Worm (Caenorhabditis elegans) whole organism, L4 larva: ENCODE results near the gene F53E10.1.

Experiments used
- Y105C5A.15 ChIP-seq: fragments of 200-800 bp; sonication (Bioruptor generic); IDR thresholded peaks from 2 replicates; pipeline ENCODE4 v1.3.6; 2022; ENCODE audit warnings: missing genetic modification characterization, missing compliant biosample characterization
- Y5F2A.4 ChIP-seq: fragments of 200-800 bp; sonication (Bioruptor generic); optimal IDR thresholded peaks from 2 replicates; lab custom pipeline; 2018; ENCODE audit warnings: mild to moderate bottlenecking, missing genetic modification characterization, missing compliant biosample characterization
- arid-1 ChIP-seq: fragments of 200-800 bp; sonication (Bioruptor generic); conservative IDR thresholded peaks from 2 replicates; pipeline ENCODE4 v1.3.6; 2022; ENCODE audit warnings: missing genetic modification reagents, missing genetic modification characterization, missing compliant biosample characterization
- attf-4 ChIP-seq: sonication (generic microtip); optimal IDR thresholded peaks from 3 replicates; lab custom pipeline; 2017; ENCODE audit warnings: missing biosample characterization, missing genetic modification characterization
- ctbp-1 ChIP-seq: fragments of 200-800 bp; sonication (Bioruptor generic); IDR thresholded peaks from 2 replicates; pipeline ENCODE4 v1.3.6; 2022; ENCODE audit warnings: missing genetic modification reagents, missing genetic modification characterization, missing compliant biosample characterization
- daf-19 ChIP-seq: fragments of 200-800 bp; sonication (Bioruptor generic); conservative IDR thresholded peaks from 2 replicates; pipeline ENCODE4 v1.3.6; 2022; ENCODE audit warnings: missing genetic modification characterization, missing compliant biosample characterization
- daf-8 ChIP-seq: fragments of 200-800 bp; sonication (Bioruptor generic); IDR thresholded peaks from 2 replicates; pipeline ENCODE4 v1.3.6; 2022; ENCODE audit warnings: missing genetic modification characterization, missing compliant biosample characterization
- dmd-8 ChIP-seq: fragments of 200-800 bp; sonication (Bioruptor generic); IDR thresholded peaks from 2 replicates; pipeline ENCODE4 v1.3.6; 2022; ENCODE audit warnings: missing genetic modification characterization, missing compliant biosample characterization
- dpl-1 ChIP-seq: fragments of 150-350 bp; optimal IDR thresholded peaks from 2 replicates; lab custom pipeline; 2014; ENCODE audit warnings: missing biosample characterization, missing genetic modification reagents, missing genetic modification characterization
- duxl-1 ChIP-seq: sonication (generic microtip); optimal IDR thresholded peaks from 2 replicates; lab custom pipeline; 2016; ENCODE audit warnings: mild to moderate bottlenecking, missing genetic modification characterization, moderate library complexity, missing compliant biosample characterization; ENCODE audit not compliant: poor library complexity
- egl-43 ChIP-seq: fragments of 200-800 bp; sonication (Bioruptor generic); IDR thresholded peaks from 2 replicates; pipeline ENCODE4 v1.3.6; 2022; ENCODE audit warnings: missing genetic modification reagents, missing genetic modification characterization, missing compliant biosample characterization
- fkh-10 ChIP-seq: fragments of 150-350 bp; optimal IDR thresholded peaks from 2 replicates; lab custom pipeline; 2014; ENCODE audit warnings: missing biosample characterization, missing genetic modification reagents, missing genetic modification characterization
- hif-1 ChIP-seq, 2 experiments: sonication (generic microtip); optimal IDR thresholded peaks; 2 replicates each; lab custom pipeline; 2016 to 2017; ENCODE audit warnings: missing compliant biosample characterization in 2 of 2, missing genetic modification characterization in 2 of 2, missing genetic modification reagents in 2 of 2, missing genotype in 2 of 2, mild to moderate bottlenecking in 1 of 2
- hlh-11 ChIP-seq: fragments of 200-800 bp; sonication (Bioruptor generic); optimal IDR thresholded peaks from 2 replicates; lab custom pipeline; 2018; ENCODE audit warnings: mild to moderate bottlenecking, missing genetic modification characterization, missing compliant biosample characterization
- hlh-30 ChIP-seq: sonication (generic microtip); optimal IDR thresholded peaks from 2 replicates; lab custom pipeline; 2017; ENCODE audit warnings: antibody characterized with exemption, mild to moderate bottlenecking, missing genetic modification characterization, missing compliant biosample characterization; ENCODE audit not compliant: insufficient read depth
- hmg-1.1 ChIP-seq: fragments of 200-800 bp; sonication (Bioruptor generic); IDR thresholded peaks from 2 replicates; pipeline ENCODE4 v1.3.6; 2022; ENCODE audit warnings: missing genetic modification reagents, missing genetic modification characterization, missing compliant biosample characterization
- lim-7 ChIP-seq: fragments of 200-800 bp; sonication (Bioruptor generic); IDR thresholded peaks from 2 replicates; pipeline ENCODE4 v1.3.6; 2022; ENCODE audit warnings: missing genetic modification characterization, missing compliant biosample characterization
- lin-13 ChIP-seq: fragments of 150-350 bp; optimal IDR thresholded peaks from 2 replicates; lab custom pipeline; 2014; ENCODE audit warnings: missing biosample characterization, missing genetic modification reagents, missing genetic modification characterization
- lin-15B ChIP-seq: fragments of 150-350 bp; sonication (generic microtip); optimal IDR thresholded peaks from 3 replicates; lab custom pipeline; 2014; ENCODE audit warnings: missing biosample characterization, missing genetic modification characterization
- madf-5 ChIP-seq, 2 experiments: fragments of 200-800 bp; sonication (Bioruptor generic); IDR thresholded peaks; 2 replicates each; pipeline ENCODE4 v1.3.6; 2022; ENCODE audit warnings: missing compliant biosample characterization in 2 of 2, missing genetic modification characterization in 2 of 2
- mxl-3 ChIP-seq: fragments of 200-800 bp; sonication (Bioruptor generic); optimal IDR thresholded peaks from 2 replicates; lab custom pipeline; 2018; ENCODE audit warnings: mild to moderate bottlenecking, missing genetic modification characterization, missing compliant biosample characterization
- nhr-102 ChIP-seq: sonication (generic microtip); optimal IDR thresholded peaks from 2 replicates; lab custom pipeline; 2016; ENCODE audit warnings: mild to moderate bottlenecking, missing genetic modification characterization, moderate library complexity, missing compliant biosample characterization
- nhr-28 ChIP-seq: fragments of 150-350 bp; optimal IDR thresholded peaks from 2 replicates; lab custom pipeline; 2014; ENCODE audit warnings: missing biosample characterization, missing genetic modification characterization
- nhr-42 ChIP-seq: fragments of 200-800 bp; sonication (Bioruptor generic); IDR thresholded peaks from 2 replicates; pipeline ENCODE4 v1.3.6; 2022; ENCODE audit warnings: missing genetic modification characterization, missing compliant biosample characterization
- nhr-48 ChIP-seq: sonication (generic microtip); optimal IDR thresholded peaks from 2 replicates; lab custom pipeline; 2016; ENCODE audit warnings: mild to moderate bottlenecking, missing genetic modification characterization, missing compliant biosample characterization
- nhr-77 ChIP-seq: fragments of 150-350 bp; optimal IDR thresholded peaks from 2 replicates; lab custom pipeline; 2014; ENCODE audit warnings: missing biosample characterization, missing genetic modification characterization
- set-16 ChIP-seq: fragments of 200-800 bp; sonication (Bioruptor generic); IDR thresholded peaks from 2 replicates; pipeline ENCODE4 v1.3.6; 2022; ENCODE audit warnings: missing genetic modification reagents, missing genetic modification characterization, missing compliant biosample characterization
- snpc-1.2 ChIP-seq: fragments of 200-800 bp; sonication (Bioruptor generic); IDR thresholded peaks from 2 replicates; pipeline ENCODE4 v1.3.6; 2022; ENCODE audit warnings: missing genetic modification reagents, missing genetic modification characterization, missing compliant biosample characterization
- snpc-4 ChIP-seq: fragments of 150-350 bp; optimal IDR thresholded peaks from 2 replicates; lab custom pipeline; 2014; ENCODE audit warnings: missing biosample characterization, missing genetic modification characterization
- tag-97 ChIP-seq: fragments of 200-800 bp; sonication (Bioruptor generic); IDR thresholded peaks from 2 replicates; pipeline ENCODE4 v1.3.6; 2022; ENCODE audit warnings: missing genetic modification characterization, missing compliant biosample characterization
- tra-1 ChIP-seq: fragments of 200-800 bp; sonication (Bioruptor generic); IDR thresholded peaks from 2 replicates; pipeline ENCODE4 v1.3.6; 2022; ENCODE audit warnings: missing genetic modification reagents, missing genetic modification characterization, missing compliant biosample characterization
- unc-130 ChIP-seq: sonication (generic microtip); optimal IDR thresholded peaks from 2 replicates; lab custom pipeline; 2016; ENCODE audit warnings: missing genetic modification reagents, missing genetic modification characterization, missing compliant biosample characterization
- vab-7 ChIP-seq: fragments of 200-800 bp; sonication (Bioruptor generic); IDR thresholded peaks from 2 replicates; pipeline ENCODE4 v1.3.6; 2022; ENCODE audit warnings: missing genetic modification reagents, missing genetic modification characterization, missing compliant biosample characterization
- zag-1 ChIP-seq: fragments of 150-350 bp; optimal IDR thresholded peaks from 2 replicates; lab custom pipeline; 2014; ENCODE audit warnings: missing biosample characterization, missing genetic modification characterization
- zfp-3 ChIP-seq: fragments of 200-800 bp; sonication (Bioruptor generic); conservative IDR thresholded peaks from 2 replicates; pipeline ENCODE4 v1.3.6; 2022; ENCODE audit warnings: missing genetic modification reagents, missing genetic modification characterization, missing compliant biosample characterization
- zip-11 ChIP-seq: fragments of 200-800 bp; sonication (Bioruptor generic); IDR thresholded peaks from 2 replicates; pipeline ENCODE4 v1.3.6; 2022; ENCODE audit warnings: missing genetic modification characterization, missing compliant biosample characterization
- zip-2 ChIP-seq: fragments of 150-350 bp; optimal IDR thresholded peaks from 2 replicates; lab custom pipeline; 2014; ENCODE audit warnings: missing biosample characterization, missing genetic modification characterization
- ztf-11 ChIP-seq: fragments of 150-350 bp; optimal IDR thresholded peaks from 2 replicates; lab custom pipeline; 2014; ENCODE audit warnings: missing biosample characterization, missing genetic modification characterization
- ztf-7 ChIP-seq: fragments of 150-350 bp; optimal IDR thresholded peaks from 2 replicates; lab custom pipeline; 2014; ENCODE audit warnings: missing biosample characterization, missing genetic modification characterization

Gene F53E10.1

DNA sequence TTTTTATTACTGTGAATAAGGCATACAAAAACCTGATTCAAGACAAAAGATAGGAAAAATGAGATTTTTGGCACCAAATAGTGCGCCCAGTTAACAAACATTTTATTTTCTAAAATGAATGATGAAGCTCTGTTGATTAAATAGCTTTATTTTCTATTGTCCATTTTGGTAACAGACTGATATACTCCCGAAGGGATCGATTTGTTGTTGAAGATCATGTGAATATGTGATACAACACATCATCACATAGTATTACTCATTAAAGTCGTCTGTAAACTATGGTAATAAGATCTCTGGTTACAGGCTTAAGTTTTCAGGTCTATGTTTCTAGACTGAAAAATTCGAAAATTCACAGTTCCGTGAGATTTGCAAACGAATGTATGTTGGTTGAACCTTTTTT lies 42.0 kb upstream of the F53E10.1 start, which contains the start of gene srj-20:
Gene srj-20, minus strand, starts transcription at position 101 of the 400 bp plus-strand sequence.
- TF ChIP-seq nhr-28 (tag; lab: Kevin White, UChicago) (no peak), lim-7 (GFP tag; lab: Robert Waterston, UW) (no peak), ctbp-1 (GFP tag; lab: Robert Waterston, UW) (no peak), nhr-77 (tag; lab: Kevin White, UChicago) (no peak), lin-15B (tag; lab: Kevin White, UChicago) (no peak), nhr-42 (GFP tag; lab: Robert Waterston, UW) (no peak), hlh-11 (tag; lab: Kevin White, UChicago) (no peak), lin-13 (no peak), fkh-10 (GFP tag; lab: Kevin White, UChicago) (no peak), egl-43 (no peak), ztf-7 (tag; lab: Kevin White, UChicago) (no peak), dpl-1 (no peak), duxl-1 (no peak), unc-130 (GFP tag; lab: Kevin White, UChicago) (no peak)

DNA sequence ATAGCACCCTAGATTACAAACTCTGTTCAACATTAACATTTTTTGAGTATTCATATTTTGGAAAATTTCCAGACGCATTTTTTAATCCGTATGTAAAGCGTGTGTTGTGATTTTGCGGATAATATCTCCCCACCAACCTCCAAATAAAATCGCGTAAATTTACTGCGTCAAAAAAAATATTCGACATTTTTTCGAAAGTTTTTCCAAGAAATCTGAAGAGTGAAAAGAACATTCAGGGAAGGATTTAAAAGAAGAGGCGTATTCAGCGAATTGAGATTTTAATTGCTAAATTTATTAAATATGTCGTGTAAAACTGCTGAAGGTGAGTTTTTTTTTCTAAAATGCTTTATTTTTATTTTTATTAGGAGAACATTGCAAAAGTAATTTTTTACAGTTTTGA lies 41.2 kb upstream of the F53E10.1 start, which contains the start of gene nhr-290:
Gene nhr-290, plus strand, starts transcription at position 301 of the 400 bp plus-strand sequence.
- TF ChIP-seq unc-130 (GFP tag; lab: Kevin White, UChicago) = no peak
- TF ChIP-seq vab-7 (GFP tag; lab: Robert Waterston, UW) = no peak
- TF ChIP-seq, all 104 proteins: peak for 0

DNA sequence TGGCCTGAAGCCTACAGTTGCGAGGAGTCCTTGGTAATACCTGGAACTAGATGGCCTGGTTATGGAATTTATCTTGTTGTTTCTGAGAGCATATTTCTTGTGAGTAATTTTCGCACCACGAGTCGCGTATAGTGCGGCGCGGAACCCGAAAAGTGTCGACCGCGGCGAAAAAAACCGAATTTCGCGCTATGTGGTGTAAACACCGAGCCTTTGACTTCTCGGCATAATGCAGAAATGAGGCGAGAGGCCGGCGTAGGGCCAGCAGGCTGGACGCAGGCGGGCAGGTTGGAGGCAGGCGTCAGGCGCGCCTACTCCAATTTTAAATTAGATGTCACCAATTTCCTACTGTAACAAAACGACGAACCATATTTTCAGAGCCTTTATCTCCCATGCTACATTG lies 39.4 kb upstream of the F53E10.1 start:
- TF ChIP-seq hlh-30 (tag; lab: Kevin White, UChicago) (no peak), set-16 (GFP tag; lab: Robert Waterston, UW) (peak; percentile 73), attf-4 (tag; lab: Kevin White, UChicago) (no peak), madf-5 (GFP tag; IDR thresholded peaks at IDR 0.05; lab: Robert Waterston, UW) (0 out of 4 replicates have a peak, but pooled peaks of 1 of the 2 experiments have one; percentile 5), daf-19 (GFP tag; lab: Robert Waterston, UW) (no peak), Y105C5A.15 (GFP tag; lab: Robert Waterston, UW) (0 out of 2 replicates have a peak, but pooled peaks have one; percentile 40), mxl-3 (GFP tag; lab: Kevin White, UChicago) (no peak), snpc-4 (tag; lab: Kevin White, UChicago) (no peak)

DNA sequence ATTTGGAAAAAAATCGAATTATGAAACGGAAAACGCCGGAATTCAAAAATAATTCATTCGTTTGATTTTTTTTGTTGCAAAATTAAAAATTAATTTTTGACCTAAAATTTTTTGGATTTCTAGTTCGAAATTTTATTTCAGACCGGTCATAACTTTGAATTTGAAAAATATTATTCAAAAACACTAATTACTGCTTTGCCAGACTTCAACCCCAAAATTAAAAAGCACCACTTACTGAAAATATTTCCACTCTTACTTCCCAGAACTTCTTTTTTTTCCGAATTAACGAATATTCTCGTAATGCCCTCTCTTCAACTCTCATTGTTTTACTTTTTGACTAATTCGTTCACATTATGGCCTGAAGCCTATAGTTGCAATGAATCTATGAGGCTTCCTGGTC lies 37.5 kb upstream of the F53E10.1 start, which contains the start of gene srt-4:
Gene srt-4, plus strand, starts transcription at position 301 of the 400 bp plus-strand sequence.
- TF ChIP-seq nhr-102 (tag; lab: Kevin White, UChicago) (no peak), tra-1 (GFP tag; lab: Robert Waterston, UW) (no peak), nhr-48 (tag; lab: Kevin White, UChicago) (no peak), zip-2 (tag; lab: Kevin White, UChicago) (no peak), tag-97 (GFP tag; lab: Robert Waterston, UW) (no peak), ztf-11 (no peak), Y5F2A.4 (no peak), snpc-1.2 (GFP tag; lab: Robert Waterston, UW) (no peak), nhr-28 (tag; lab: Kevin White, UChicago) (no peak), daf-8 (GFP tag; lab: Robert Waterston, UW) (no peak), hif-1 (tag; optimal IDR thresholded peaks at IDR 0.05; lab: Kevin White, UChicago) (no peak), arid-1 (GFP tag; lab: Robert Waterston, UW) (no peak), mxl-3 (GFP tag; lab: Kevin White, UChicago) (no peak), hmg-1.1 (GFP tag; lab: Robert Waterston, UW) (no peak), zag-1 (tag; lab: Kevin White, UChicago) (no peak), zip-11 (GFP tag; lab: Robert Waterston, UW) (no peak), ztf-7 (tag; lab: Kevin White, UChicago) (no peak), dmd-8 (GFP tag; lab: Robert Waterston, UW) (no peak), zfp-3 (GFP tag; lab: Robert Waterston, UW) (no peak)
- TF ChIP-seq, all 104 proteins: peak for 0
